Worm (Caenorhabditis elegans) whole organism, L2 larva: ENCODE measurements around the gene K02F3.2.

Experiments used
- C34F6.9 ChIP-seq: fragments of 150-350 bp; optimal IDR thresholded peaks from 2 replicates; lab custom pipeline; 2014; ENCODE audit warnings: missing biosample characterization, missing genetic modification characterization
- F13H6.1 ChIP-seq: sonication (generic microtip); optimal IDR thresholded peaks from 2 replicates; lab custom pipeline; 2016; ENCODE audit warnings: missing genetic modification characterization, missing compliant biosample characterization
- R02D3.7 ChIP-seq: fragments of 150-350 bp; optimal IDR thresholded peaks from 2 replicates; lab custom pipeline; 2014; ENCODE audit warnings: missing biosample characterization, missing genetic modification characterization
- ZK546.5 ChIP-seq: sonication (generic microtip); optimal IDR thresholded peaks from 2 replicates; lab custom pipeline; 2017; ENCODE audit warnings: missing biosample characterization, missing genetic modification characterization
- alr-1 ChIP-seq: fragments of 150-350 bp; optimal IDR thresholded peaks from 2 replicates; lab custom pipeline; 2014; ENCODE audit warnings: missing biosample characterization, missing genetic modification characterization
- aly-2 ChIP-seq: fragments of 150-350 bp; optimal IDR thresholded peaks from 2 replicates; lab custom pipeline; 2014; ENCODE audit warnings: missing biosample characterization, missing genetic modification characterization
- ama-1 ChIP-seq: fragments of 150-350 bp; optimal IDR thresholded peaks from 2 replicates; lab custom pipeline; 2018; ENCODE audit warnings: inconsistent platforms
- blmp-1 ChIP-seq: sonication (generic microtip); optimal IDR thresholded peaks from 2 replicates; lab custom pipeline; 2017; ENCODE audit warnings: missing genetic modification characterization, mild to moderate bottlenecking, missing compliant biosample characterization, antibody characterized with exemption, moderate library complexity; ENCODE audit not compliant: insufficient read depth
- ceh-16 ChIP-seq: fragments of 150-350 bp; optimal IDR thresholded peaks from 2 replicates; lab custom pipeline; 2014; ENCODE audit warnings: missing biosample characterization, missing genetic modification characterization
- ceh-82 ChIP-seq: fragments of 150-350 bp; optimal IDR thresholded peaks from 2 replicates; lab custom pipeline; 2014; ENCODE audit warnings: missing biosample characterization, missing genetic modification characterization
- crh-2 ChIP-seq: sonication (generic microtip); optimal IDR thresholded peaks from 2 replicates; lab custom pipeline; 2017; ENCODE audit warnings: missing biosample characterization, missing genetic modification characterization
- elt-1 ChIP-seq: fragments of 150-350 bp; optimal IDR thresholded peaks from 2 replicates; lab custom pipeline; 2014; ENCODE audit warnings: missing biosample characterization, missing genetic modification characterization
- fos-1 ChIP-seq: fragments of 150-350 bp; optimal IDR thresholded peaks from 2 replicates; lab custom pipeline; 2014; ENCODE audit warnings: missing biosample characterization, missing genetic modification characterization
- lin-11 ChIP-seq: fragments of 150-350 bp; sonication (generic microtip); optimal IDR thresholded peaks from 2 replicates; lab custom pipeline; 2014; ENCODE audit warnings: missing biosample characterization, missing genetic modification characterization, inconsistent platforms, mixed read lengths
- lin-13 ChIP-seq: fragments of 150-350 bp; optimal IDR thresholded peaks from 2 replicates; lab custom pipeline; 2014; ENCODE audit warnings: missing biosample characterization, missing genetic modification reagents, missing genetic modification characterization
- lin-39 ChIP-seq: fragments of 150-350 bp; optimal IDR thresholded peaks from 2 replicates; lab custom pipeline; 2014; ENCODE audit warnings: missing biosample characterization, missing genetic modification reagents, missing genetic modification characterization
- lsy-2 ChIP-seq, 2 experiments: fragments of 150-350 bp in 1 of 2; sonication (generic microtip) in 1 of 2; optimal IDR thresholded peaks; 2 replicates each; lab custom pipeline; 2014 to 2017; ENCODE audit warnings: missing biosample characterization in 2 of 2, missing genetic modification characterization in 2 of 2
- nhr-10 ChIP-seq: sonication (generic microtip); optimal IDR thresholded peaks from 2 replicates; lab custom pipeline; 2017; ENCODE audit warnings: missing biosample characterization, missing genetic modification characterization
- nhr-11 ChIP-seq: fragments of 150-350 bp; optimal IDR thresholded peaks from 2 replicates; lab custom pipeline; 2014; ENCODE audit warnings: missing biosample characterization, missing genetic modification characterization
- nhr-12 ChIP-seq: fragments of 150-350 bp; optimal IDR thresholded peaks from 2 replicates; lab custom pipeline; 2014; ENCODE audit warnings: missing biosample characterization, missing genetic modification characterization
- nhr-129 ChIP-seq: fragments of 150-350 bp; optimal IDR thresholded peaks from 2 replicates; lab custom pipeline; 2014; ENCODE audit warnings: missing biosample characterization, missing genetic modification characterization
- nhr-21 ChIP-seq: fragments of 150-350 bp; optimal IDR thresholded peaks from 2 replicates; lab custom pipeline; 2014; ENCODE audit warnings: missing biosample characterization, missing genetic modification characterization
- nhr-237 ChIP-seq: fragments of 150-350 bp; optimal IDR thresholded peaks from 2 replicates; lab custom pipeline; 2014; ENCODE audit warnings: missing biosample characterization, missing genetic modification characterization
- nhr-25 ChIP-seq: fragments of 150-350 bp; sonication (generic microtip); optimal IDR thresholded peaks from 3 replicates; lab custom pipeline; 2014; ENCODE audit warnings: missing biosample characterization, missing genetic modification characterization
- nhr-6 ChIP-seq: fragments of 150-350 bp; optimal IDR thresholded peaks from 2 replicates; lab custom pipeline; 2014; ENCODE audit warnings: missing biosample characterization, missing genetic modification characterization
- skn-1 ChIP-seq: sonication (generic microtip); optimal IDR thresholded peaks from 2 replicates; lab custom pipeline; 2017; ENCODE audit warnings: missing biosample characterization, missing genetic modification characterization
- sma-3 ChIP-seq: sonication (generic microtip); optimal IDR thresholded peaks from 2 replicates; lab custom pipeline; 2016; ENCODE audit warnings: missing genetic modification reagents, missing genetic modification characterization, missing compliant biosample characterization
- sma-9 ChIP-seq, 2 experiments: fragments of 150-350 bp in 1 of 2; sonication (generic microtip) in 1 of 2; optimal IDR thresholded peaks; 2 replicates each; lab custom pipeline; 2014 to 2016; ENCODE audit warnings: missing genetic modification characterization in 2 of 2, mild to moderate bottlenecking in 1 of 2, missing biosample characterization in 1 of 2, missing compliant biosample characterization in 1 of 2, missing genetic modification reagents in 1 of 2, moderate library complexity in 1 of 2
- snpc-4 ChIP-seq: fragments of 150-350 bp; optimal IDR thresholded peaks from 2 replicates; lab custom pipeline; 2014; ENCODE audit warnings: missing biosample characterization, missing genetic modification characterization
- unc-39 ChIP-seq: fragments of 150-350 bp; optimal IDR thresholded peaks from 2 replicates; lab custom pipeline; 2014; ENCODE audit warnings: missing biosample characterization, missing genetic modification characterization
- unc-55 ChIP-seq: fragments of 150-350 bp; sonication (generic microtip); optimal IDR thresholded peaks from 3 replicates; lab custom pipeline; 2014; ENCODE audit warnings: missing biosample characterization, missing genetic modification reagents, missing genetic modification characterization
- unc-62 ChIP-seq: fragments of 150-350 bp; optimal IDR thresholded peaks from 2 replicates; lab custom pipeline; 2014; ENCODE audit warnings: missing biosample characterization, missing genetic modification reagents, missing genetic modification characterization
- zag-1 ChIP-seq: fragments of 150-350 bp; optimal IDR thresholded peaks from 2 replicates; lab custom pipeline; 2014; ENCODE audit warnings: missing biosample characterization, missing genetic modification characterization
- ztf-1 ChIP-seq: fragments of 200-800 bp; sonication (Bioruptor generic); conservative IDR thresholded peaks from 2 replicates; pipeline ENCODE4 v1.3.6; 2022; ENCODE audit warnings: missing genetic modification characterization, missing compliant biosample characterization
- ztf-4 ChIP-seq: fragments of 150-350 bp; optimal IDR thresholded peaks from 2 replicates; lab custom pipeline; 2014; ENCODE audit warnings: missing biosample characterization, missing genetic modification characterization

The K02F3.2 gene

DNA sequence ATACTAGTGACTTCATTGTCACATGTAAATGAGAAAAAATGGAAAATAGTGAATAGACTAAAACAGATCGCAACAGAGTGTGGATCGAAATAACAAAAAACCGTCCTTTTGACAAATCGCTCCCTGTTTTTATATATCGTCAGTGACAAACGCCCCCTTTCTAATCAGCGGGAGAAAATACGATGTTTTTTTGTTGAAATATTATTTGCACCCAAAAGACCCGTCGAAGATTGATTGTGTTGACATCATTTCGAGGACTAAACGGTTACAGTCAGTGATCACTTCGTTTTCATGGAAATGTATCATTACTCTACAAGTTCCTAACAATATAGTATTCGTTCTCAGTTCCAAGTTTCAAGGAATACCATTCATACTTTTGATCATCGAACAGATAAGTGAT is 6.2 kb upstream of the K02F3.2 start, which contains the start of gene dos-3:
dos-3 (minus strand) TSS at position 101 of the 400 bp plus-strand sequence.
- TF ChIP-seq ama-1 (lab: Kevin White, UChicago) (no peak), sma-3 (GFP tag; lab: Kevin White, UChicago) (no peak), ztf-4 (no peak), nhr-10 (no peak), nhr-25 (tag; lab: Kevin White, UChicago) (no peak), ztf-1 (GFP tag; lab: Robert Waterston, UW) (no peak), lin-39 (tag; lab: Kevin White, UChicago) (no peak), nhr-11 (tag; lab: Kevin White, UChicago) (no peak), ceh-16 (tag; lab: Kevin White, UChicago) (no peak), aly-2 (tag; lab: Kevin White, UChicago) (no peak)

DNA sequence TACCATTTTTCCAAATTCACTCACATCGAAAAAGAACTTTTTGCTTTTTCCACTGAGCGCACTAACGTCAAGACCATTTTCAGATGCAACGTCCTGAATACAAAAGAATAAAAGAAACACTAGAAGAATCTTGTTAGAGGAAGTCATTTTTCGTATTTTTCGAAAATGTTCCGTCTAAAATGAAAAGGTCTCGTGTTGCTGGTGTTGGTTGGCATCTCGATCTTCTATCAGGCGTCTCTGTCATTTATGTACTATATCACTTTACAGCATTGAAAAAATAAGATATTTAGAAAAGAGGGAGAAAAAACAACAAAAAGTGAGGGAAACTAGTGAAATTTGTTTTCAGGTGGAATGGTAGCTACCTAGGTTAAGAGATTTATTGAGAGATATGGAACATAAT is 4.5 kb upstream of the K02F3.2 start, which contains the start of gene K02F3.9:
K02F3.9 (minus strand) TSS at position 190 of the 400 bp plus-strand sequence.
- TF ChIP-seq alr-1 (tag; lab: Kevin White, UChicago) (no peak), skn-1 (no peak), fos-1 (tag; lab: Kevin White, UChicago) (no peak), crh-2 (tag; lab: Kevin White, UChicago) (no peak), lin-39 (tag; lab: Kevin White, UChicago) (no peak)

DNA sequence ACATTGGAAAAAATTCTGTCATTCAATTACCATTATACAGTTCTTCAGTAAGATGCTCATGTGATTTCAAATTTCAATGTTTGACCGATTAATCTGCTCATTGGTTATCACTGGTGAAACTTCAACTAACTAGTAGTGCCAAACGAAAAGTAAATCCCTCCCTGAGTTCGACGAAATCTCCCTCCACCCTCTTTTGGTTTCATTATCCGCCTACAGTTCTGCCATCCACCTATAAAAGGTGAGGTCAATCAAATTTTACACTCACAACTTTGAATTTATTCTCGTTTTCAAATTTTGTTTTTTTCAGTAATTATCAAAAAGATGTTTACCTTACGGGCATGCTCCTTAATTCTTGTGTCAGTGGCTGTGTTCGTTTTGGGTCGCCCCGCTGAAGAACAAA is 3.0 kb upstream of the K02F3.2 start, which contains the start of gene far-8:
far-8 (plus strand) TSS at position 301 of the 400 bp plus-strand sequence.
- TF ChIP-seq ceh-16 (tag; lab: Kevin White, UChicago), result no peak
- no peak for TF ChIP-seq unc-55 (GFP tag; lab: Kevin White, UChicago)
- no peak for TF ChIP-seq blmp-1 (tag; lab: Kevin White, UChicago)
- TF ChIP-seq aly-2 (tag; lab: Kevin White, UChicago), result no peak
- TF ChIP-seq crh-2 (tag; lab: Kevin White, UChicago), result no peak
- TF ChIP-seq nhr-6 (tag; lab: Kevin White, UChicago), result no peak
- no peak for TF ChIP-seq lsy-2 (tag; optimal IDR thresholded peaks at IDR 0.05; lab: Kevin White, UChicago)
- TF ChIP-seq nhr-12 (tag; lab: Kevin White, UChicago), result no peak
- TF ChIP-seq sma-9 (GFP tag; optimal IDR thresholded peaks at IDR 0.05; lab: Kevin White, UChicago), result no peak
- TF ChIP-seq sma-9 (tag; optimal IDR thresholded peaks at IDR 0.05; lab: Kevin White, UChicago), result no peak
- TF ChIP-seq, all 48 proteins: peak for 0

ce11 chrIII:843999-844398 is 1.6 kb upstream of the K02F3.2 start:
- peak; percentile 3 for TF ChIP-seq lin-11
- TF ChIP-seq C34F6.9 (tag; lab: Kevin White, UChicago), result peak; percentile 19
- TF ChIP-seq unc-62 (GFP tag; lab: Kevin White, UChicago), result no peak
- no peak for TF ChIP-seq zag-1 (tag; lab: Kevin White, UChicago)
- peak; percentile 35 for TF ChIP-seq nhr-25 (tag; lab: Kevin White, UChicago)
- no peak for TF ChIP-seq ZK546.5 (tag; lab: Kevin White, UChicago)
- TF ChIP-seq ztf-4, result no peak
- no peak for TF ChIP-seq crh-2 (tag; lab: Kevin White, UChicago)
- no peak for TF ChIP-seq ceh-82 (tag; lab: Kevin White, UChicago)
- TF ChIP-seq lsy-2 (tag; optimal IDR thresholded peaks at IDR 0.05; lab: Kevin White, UChicago), result peak in 1 of 2 experiments; percentile 18
- TF ChIP-seq nhr-129, result peak; percentile 51
- TF ChIP-seq nhr-21 (tag; lab: Kevin White, UChicago), result peak; percentile 71
- peak; percentile 68 for TF ChIP-seq fos-1 (tag; lab: Kevin White, UChicago)
- peak; percentile 65 for TF ChIP-seq sma-9 (GFP tag; optimal IDR thresholded peaks at IDR 0.05; lab: Kevin White, UChicago)
- TF ChIP-seq sma-9 (tag; optimal IDR thresholded peaks at IDR 0.05; lab: Kevin White, UChicago), result no peak

DNA sequence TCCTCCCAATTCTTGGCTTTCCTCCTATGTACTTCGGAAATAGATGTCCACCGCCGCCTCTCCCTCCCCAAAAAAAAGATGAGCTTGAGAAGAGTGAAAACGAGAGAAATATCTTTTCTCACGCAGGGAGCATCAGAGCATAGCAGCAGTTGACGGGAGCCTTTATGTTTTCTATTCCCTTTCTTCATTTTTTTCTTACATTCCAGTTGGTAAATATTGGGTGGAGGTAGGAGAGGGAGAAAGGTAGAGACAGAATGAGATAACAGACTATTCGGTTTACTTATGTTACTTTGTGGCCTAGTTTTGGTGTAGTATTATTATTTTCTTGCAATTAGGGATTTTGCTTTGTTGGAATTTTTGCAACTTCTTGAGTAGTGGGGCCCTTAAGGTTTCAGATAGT is 1.1 kb upstream of the K02F3.2 start:
- no peak for TF ChIP-seq lin-39 (tag; lab: Kevin White, UChicago)
- no peak for TF ChIP-seq unc-39 (tag; lab: Kevin White, UChicago)
- TF ChIP-seq snpc-4 (tag; lab: Kevin White, UChicago), result no peak
- no peak for TF ChIP-seq unc-62 (GFP tag; lab: Kevin White, UChicago)
- TF ChIP-seq nhr-129, result peak; percentile 48
- TF ChIP-seq C34F6.9 (tag; lab: Kevin White, UChicago), result peak; percentile 2
- no peak for TF ChIP-seq F13H6.1 (tag; lab: Kevin White, UChicago)
- TF ChIP-seq ztf-1 (GFP tag; lab: Robert Waterston, UW), result no peak
- TF ChIP-seq ceh-16 (tag; lab: Kevin White, UChicago), result no peak
- TF ChIP-seq unc-55 (GFP tag; lab: Kevin White, UChicago), result peak; percentile 5
- no peak for TF ChIP-seq lin-13 (GFP tag; lab: Kevin White, UChicago)
- TF ChIP-seq nhr-12 (tag; lab: Kevin White, UChicago), result no peak
- TF ChIP-seq R02D3.7, result no peak
- no peak for TF ChIP-seq nhr-237
- no peak for TF ChIP-seq fos-1 (tag; lab: Kevin White, UChicago)
- TF ChIP-seq elt-1, result no peak
